Worm (Caenorhabditis elegans) whole organism, young adult: Measurements from ENCODE around the gene toc-1.

Experiments
- B0035.1 ChIP-seq: sonication (generic microtip); optimal IDR thresholded peaks from 2 replicates; lab custom pipeline; 2016; ENCODE audit warnings: missing genetic modification characterization, mild to moderate bottlenecking, missing compliant biosample characterization, missing genotype, missing genetic modification reagents
- B0336.3 ChIP-seq: fragments of 200-800 bp; sonication (Bioruptor generic); IDR thresholded peaks from 2 replicates; pipeline ENCODE4 v1.3.6; 2022; ENCODE audit warnings: missing genetic modification characterization, missing compliant biosample characterization
- C17E4.6 ChIP-seq: fragments of 200-800 bp; sonication (Bioruptor generic); IDR thresholded peaks from 2 replicates; pipeline ENCODE4 v1.3.6; 2022; ENCODE audit warnings: missing genetic modification reagents, missing genetic modification characterization, missing compliant biosample characterization
- D2030.7 ChIP-seq: fragments of 200-800 bp; sonication (Bioruptor generic); IDR thresholded peaks from 2 replicates; pipeline ENCODE4 v1.3.6; 2022; ENCODE audit warnings: missing genetic modification reagents, missing genetic modification characterization, missing compliant biosample characterization
- F10E7.11 ChIP-seq: sonication (generic microtip); optimal IDR thresholded peaks from 2 replicates; lab custom pipeline; 2017; ENCODE audit warnings: mild to moderate bottlenecking, missing genetic modification characterization, moderate library complexity, missing compliant biosample characterization
- F33H1.4 ChIP-seq: fragments of 200-800 bp; sonication (Bioruptor generic); IDR thresholded peaks from 2 replicates; pipeline ENCODE4 v1.3.6; 2022; ENCODE audit warnings: missing genetic modification reagents, missing genetic modification characterization, missing compliant biosample characterization
- F37B4.10 ChIP-seq: fragments of 200-800 bp; sonication (Bioruptor generic); IDR thresholded peaks from 2 replicates; pipeline ENCODE4 v1.3.6; 2022; ENCODE audit warnings: missing genetic modification characterization, missing compliant biosample characterization
- F39B2.1 ChIP-seq: fragments of 200-800 bp; sonication (Bioruptor generic); IDR thresholded peaks from 2 replicates; pipeline ENCODE4 v1.3.6; 2022; ENCODE audit warnings: missing genetic modification reagents, missing genetic modification characterization, missing compliant biosample characterization
- F55B11.4 ChIP-seq: sonication (generic microtip); optimal IDR thresholded peaks from 2 replicates; lab custom pipeline; 2016; ENCODE audit warnings: missing compliant biosample characterization, missing genetic modification characterization, borderline replicate concordance; ENCODE audit not compliant: insufficient read depth
- K11D2.4 ChIP-seq: fragments of 200-800 bp; sonication (Bioruptor generic); IDR thresholded peaks from 2 replicates; pipeline ENCODE4 v1.3.6; 2022; ENCODE audit warnings: missing genetic modification reagents, missing genetic modification characterization, missing compliant biosample characterization
- Y53G8AR.9 ChIP-seq: fragments of 200-800 bp; sonication (Bioruptor generic); conservative IDR thresholded peaks from 2 replicates; pipeline ENCODE4 v1.3.6; 2022; ENCODE audit warnings: missing genetic modification reagents, missing genetic modification characterization, missing compliant biosample characterization
- Y67H2A.10 ChIP-seq: fragments of 200-800 bp; sonication (Bioruptor generic); conservative IDR thresholded peaks from 2 replicates; pipeline ENCODE4 v1.3.6; 2022; ENCODE audit warnings: missing genetic modification reagents, missing genetic modification characterization, missing compliant biosample characterization
- Y79H2A.3 ChIP-seq: fragments of 200-800 bp; sonication (Bioruptor generic); conservative IDR thresholded peaks from 2 replicates; pipeline ENCODE4 v1.3.6; 2022; ENCODE audit warnings: missing genetic modification reagents, missing genetic modification characterization, missing compliant biosample characterization
- ZK185.1 ChIP-seq: sonication (generic microtip); optimal IDR thresholded peaks from 2 replicates; lab custom pipeline; 2016; ENCODE audit warnings: mild to moderate bottlenecking, missing genetic modification characterization, missing compliant biosample characterization; ENCODE audit not compliant: poor library complexity, severe bottlenecking
- akir-1 ChIP-seq: fragments of 200-800 bp; sonication (Bioruptor generic); optimal IDR thresholded peaks from 2 replicates; lab custom pipeline; 2018; ENCODE audit warnings: mild to moderate bottlenecking, missing genetic modification characterization, moderate library complexity, missing compliant biosample characterization
- aptf-2 ChIP-seq: fragments of 200-800 bp; sonication (Bioruptor generic); conservative IDR thresholded peaks from 2 replicates; pipeline ENCODE4 v1.3.6; 2022; ENCODE audit warnings: missing genetic modification reagents, missing genetic modification characterization, missing compliant biosample characterization
- attf-6 ChIP-seq: fragments of 200-800 bp; sonication (Bioruptor generic); IDR thresholded peaks from 2 replicates; pipeline ENCODE4 v1.3.6; 2022; ENCODE audit warnings: missing genetic modification reagents, missing genetic modification characterization, missing compliant biosample characterization
- bed-1 ChIP-seq: fragments of 200-800 bp; sonication (Bioruptor generic); IDR thresholded peaks from 2 replicates; pipeline ENCODE4 v1.3.6; 2022; ENCODE audit warnings: missing genetic modification reagents, missing genetic modification characterization, missing compliant biosample characterization
- ccch-3 ChIP-seq: fragments of 200-800 bp; sonication (Bioruptor generic); optimal IDR thresholded peaks from 2 replicates; lab custom pipeline; 2018; ENCODE audit warnings: mild to moderate bottlenecking, missing genetic modification characterization, missing compliant biosample characterization
- ceh-79 ChIP-seq: sonication (generic microtip); optimal IDR thresholded peaks from 2 replicates; lab custom pipeline; 2017; ENCODE audit warnings: mild to moderate bottlenecking, missing genetic modification characterization, missing compliant biosample characterization
- ceh-91 ChIP-seq: fragments of 200-800 bp; sonication (Bioruptor generic); IDR thresholded peaks from 2 replicates; pipeline ENCODE4 v1.3.6; 2022; ENCODE audit warnings: missing genetic modification reagents, missing genetic modification characterization, missing compliant biosample characterization
- chd-7 ChIP-seq: sonication (generic microtip); optimal IDR thresholded peaks from 2 replicates; lab custom pipeline; 2016; ENCODE audit warnings: mild to moderate bottlenecking, missing genetic modification characterization, moderate library complexity, missing compliant biosample characterization
- efl-1 ChIP-seq: fragments of 150-350 bp; optimal IDR thresholded peaks from 2 replicates; lab custom pipeline; 2014; ENCODE audit warnings: missing biosample characterization, missing genetic modification reagents, missing genetic modification characterization
- ekl-4 ChIP-seq: fragments of 200-800 bp; sonication (Bioruptor generic); IDR thresholded peaks from 2 replicates; pipeline ENCODE4 v1.3.6; 2022; ENCODE audit warnings: missing genetic modification reagents, missing genetic modification characterization, missing compliant biosample characterization
- gei-17 ChIP-seq: fragments of 200-800 bp; sonication (Bioruptor generic); optimal IDR thresholded peaks from 2 replicates; lab custom pipeline; 2018; ENCODE audit warnings: mild to moderate bottlenecking, missing genetic modification characterization, missing compliant biosample characterization
- him-1 ChIP-seq: sonication (generic microtip); optimal IDR thresholded peaks from 2 replicates; lab custom pipeline; 2016; ENCODE audit warnings: missing genotype, missing genetic modification reagents, missing genetic modification characterization, missing compliant biosample characterization
- hlh-26 ChIP-seq: fragments of 200-800 bp; sonication (Bioruptor generic); conservative IDR thresholded peaks from 2 replicates; pipeline ENCODE4 v1.3.6; 2022; ENCODE audit warnings: missing genetic modification reagents, missing genetic modification characterization, missing compliant biosample characterization
- hmg-1.2 ChIP-seq: fragments of 200-800 bp; sonication (Bioruptor generic); IDR thresholded peaks from 2 replicates; pipeline ENCODE4 v1.3.6; 2022; ENCODE audit warnings: missing genetic modification reagents, missing genetic modification characterization, missing compliant biosample characterization
- hrde-1 ChIP-seq: sonication (generic microtip); optimal IDR thresholded peaks from 2 replicates; lab custom pipeline; 2016; ENCODE audit warnings: missing genetic modification characterization, mild to moderate bottlenecking, missing compliant biosample characterization, moderate library complexity, missing genotype, missing genetic modification reagents, borderline replicate concordance
- hsf-1 ChIP-seq: fragments of 200-800 bp; sonication (Bioruptor generic); IDR thresholded peaks from 2 replicates; pipeline ENCODE4 v1.3.6; 2022; ENCODE audit warnings: missing genetic modification reagents, missing genetic modification characterization, missing compliant biosample characterization
- lag-1 ChIP-seq: fragments of 200-800 bp; sonication (Bioruptor generic); IDR thresholded peaks from 2 replicates; pipeline ENCODE4 v1.3.6; 2022; ENCODE audit warnings: missing genetic modification reagents, missing genetic modification characterization, missing compliant biosample characterization
- lin-40 ChIP-seq: sonication (generic microtip); optimal IDR thresholded peaks from 2 replicates; lab custom pipeline; 2016; ENCODE audit warnings: missing genetic modification characterization, mild to moderate bottlenecking, missing compliant biosample characterization, missing genotype, missing genetic modification reagents
- lir-1 ChIP-seq: fragments of 200-800 bp; sonication (Bioruptor generic); conservative IDR thresholded peaks from 2 replicates; pipeline ENCODE4 v1.3.6; 2022; ENCODE audit warnings: missing genetic modification reagents, missing genetic modification characterization, missing compliant biosample characterization
- mcd-1 ChIP-seq: fragments of 200-800 bp; sonication (Bioruptor generic); IDR thresholded peaks from 2 replicates; pipeline ENCODE4 v1.3.6; 2022; ENCODE audit warnings: missing genetic modification reagents, missing genetic modification characterization, missing compliant biosample characterization
- mxl-1 ChIP-seq: sonication (generic microtip); optimal IDR thresholded peaks from 2 replicates; lab custom pipeline; 2016; ENCODE audit warnings: missing genetic modification characterization, missing compliant biosample characterization
- nhr-120 ChIP-seq: fragments of 200-800 bp; sonication (Bioruptor generic); IDR thresholded peaks from 2 replicates; pipeline ENCODE4 v1.3.6; 2022; ENCODE audit warnings: missing genetic modification characterization, missing compliant biosample characterization
- nhr-27 ChIP-seq: fragments of 200-800 bp; sonication (Bioruptor generic); optimal IDR thresholded peaks from 2 replicates; lab custom pipeline; 2018; ENCODE audit warnings: mild to moderate bottlenecking, missing genetic modification characterization, moderate library complexity, missing compliant biosample characterization
- nhr-80 ChIP-seq: sonication (generic microtip); optimal IDR thresholded peaks from 2 replicates; lab custom pipeline; 2016; ENCODE audit warnings: missing genetic modification characterization, missing compliant biosample characterization
- nhr-90 ChIP-seq: sonication (generic microtip); optimal IDR thresholded peaks from 2 replicates; lab custom pipeline; 2016; ENCODE audit warnings: missing genotype, mild to moderate bottlenecking, missing genetic modification characterization, missing compliant biosample characterization
- sea-2 ChIP-seq: fragments of 200-800 bp; sonication (Bioruptor generic); IDR thresholded peaks from 2 replicates; pipeline ENCODE4 v1.3.6; 2022; ENCODE audit warnings: missing genetic modification characterization, missing compliant biosample characterization
- snpc-1.3 ChIP-seq: sonication (generic microtip); optimal IDR thresholded peaks from 2 replicates; lab custom pipeline; 2017; ENCODE audit warnings: missing genetic modification characterization, mild to moderate bottlenecking, missing compliant biosample characterization, antibody characterized with exemption, moderate library complexity, missing genotype, missing genetic modification reagents; ENCODE audit not compliant: insufficient read depth
- somi-1 ChIP-seq: fragments of 200-800 bp; sonication (Bioruptor generic); optimal IDR thresholded peaks from 2 replicates; lab custom pipeline; 2018; ENCODE audit warnings: mild to moderate bottlenecking, missing genetic modification characterization, missing compliant biosample characterization
- sptf-2 ChIP-seq: fragments of 200-800 bp; sonication (Bioruptor generic); optimal IDR thresholded peaks from 2 replicates; lab custom pipeline; 2018; ENCODE audit warnings: mild to moderate bottlenecking, missing genetic modification characterization, missing compliant biosample characterization
- unc-130 ChIP-seq: sonication (generic microtip); optimal IDR thresholded peaks from 2 replicates; lab custom pipeline; 2016; ENCODE audit warnings: missing genetic modification reagents, missing genetic modification characterization, missing compliant biosample characterization
- ztf-25 ChIP-seq: fragments of 200-800 bp; sonication (Bioruptor generic); IDR thresholded peaks from 2 replicates; pipeline ENCODE4 v1.3.6; 2022; ENCODE audit warnings: missing genetic modification reagents, missing genetic modification characterization, missing compliant biosample characterization
- ztf-26 ChIP-seq: sonication (generic microtip); optimal IDR thresholded peaks from 2 replicates; lab custom pipeline; 2017; ENCODE audit warnings: missing genetic modification characterization, missing compliant biosample characterization
- ztf-28 ChIP-seq: fragments of 200-800 bp; sonication (Bioruptor generic); IDR thresholded peaks from 2 replicates; pipeline ENCODE4 v1.3.6; 2022; ENCODE audit warnings: missing genetic modification reagents, missing genetic modification characterization, missing compliant biosample characterization
- ztf-3 ChIP-seq: fragments of 200-800 bp; sonication (Bioruptor generic); optimal IDR thresholded peaks from 2 replicates; lab custom pipeline; 2018; ENCODE audit warnings: mild to moderate bottlenecking, missing genetic modification characterization, missing compliant biosample characterization
- ztf-6 ChIP-seq: fragments of 200-800 bp; sonication (Bioruptor generic); IDR thresholded peaks from 2 replicates; pipeline ENCODE4 v1.3.6; 2022; ENCODE audit warnings: missing genetic modification reagents, missing genetic modification characterization, missing compliant biosample characterization

Gene toc-1

DNA sequence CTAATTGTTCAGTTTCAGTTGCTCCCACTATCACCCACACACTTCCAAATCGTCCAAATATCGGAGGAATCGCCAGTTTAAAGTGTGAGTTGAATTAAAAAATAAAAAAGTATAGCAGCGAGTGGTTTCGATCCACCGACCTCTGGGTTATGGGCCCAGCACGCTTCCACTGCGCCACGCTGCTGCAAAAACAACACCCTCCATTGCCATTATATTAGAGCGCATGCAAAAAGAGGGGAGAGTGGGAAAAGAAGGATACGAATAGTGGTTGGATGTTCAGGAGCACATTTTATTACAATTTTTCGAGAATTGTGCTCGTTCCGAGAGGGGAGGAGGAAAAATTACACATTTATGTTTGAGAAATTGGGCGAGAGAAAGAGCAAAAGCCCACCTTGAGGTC is 19.8 kb downstream of the toc-1 start (continued):
- TF ChIP-seq ceh-91 (GFP tag; lab: Robert Waterston, UW) = 0 out of 2 replicates have a peak, but pooled peaks have one; percentile 18
- no peak for TF ChIP-seq nhr-27 (tag; lab: Kevin White, UChicago)
- TF ChIP-seq efl-1 (GFP tag; lab: Kevin White, UChicago) = no peak
- peak; percentile 47 for TF ChIP-seq unc-130
- peak; percentile 87; the same call in 1 of the 2 replicates for TF ChIP-seq bed-1
- peak; percentile 38 for TF ChIP-seq lin-40 (tag; lab: Kevin White, UChicago)
- TF ChIP-seq snpc-1.3 (tag; lab: Kevin White, UChicago) = peak; percentile 80
- TF ChIP-seq C17E4.6 = no peak
- TF ChIP-seq hrde-1 = no peak
- TF ChIP-seq sptf-2 (GFP tag; lab: Kevin White, UChicago) = peak; percentile 34
- TF ChIP-seq F37B4.10 (GFP tag; lab: Robert Waterston, UW) = no peak
- TF ChIP-seq gei-17 (GFP tag; lab: Kevin White, UChicago) = no peak
- no peak; the same call in 1 of the 2 replicates for TF ChIP-seq mcd-1 (GFP tag; lab: Robert Waterston, UW)
- peak; percentile 64 for TF ChIP-seq chd-7
- peak; percentile 70; the same call in 1 of the 2 replicates for TF ChIP-seq D2030.7 (GFP tag; lab: Robert Waterston, UW)
- TF ChIP-seq Y79H2A.3 (GFP tag; lab: Robert Waterston, UW) = no peak
- TF ChIP-seq F10E7.11 (tag; lab: Kevin White, UChicago) = peak; percentile 57
- no peak for TF ChIP-seq ztf-3 (GFP tag; lab: Kevin White, UChicago)
- TF ChIP-seq hlh-26 (GFP tag; lab: Robert Waterston, UW) = no peak
- TF ChIP-seq hmg-1.2 (GFP tag; lab: Robert Waterston, UW) = peak; percentile 76
- TF ChIP-seq ztf-28 (GFP tag; lab: Robert Waterston, UW) = 0 out of 2 replicates have a peak, but pooled peaks have one; percentile 41
- no peak for TF ChIP-seq ztf-6 (GFP tag; lab: Robert Waterston, UW)
- TF ChIP-seq sea-2 (GFP tag; lab: Robert Waterston, UW) = no peak
- TF ChIP-seq B0336.3 (GFP tag; lab: Robert Waterston, UW) = no peak
- peak; percentile 71; the same call in 1 of the 2 replicates for TF ChIP-seq Y53G8AR.9
- peak; percentile 57 for TF ChIP-seq F33H1.4 (GFP tag; lab: Robert Waterston, UW)
- no peak for TF ChIP-seq F55B11.4 (tag; lab: Kevin White, UChicago)
- no peak for TF ChIP-seq lag-1 (GFP tag; lab: Robert Waterston, UW)
- no peak for TF ChIP-seq K11D2.4
- TF ChIP-seq nhr-120 (GFP tag; lab: Robert Waterston, UW) = no peak
- TF ChIP-seq B0035.1 (tag; lab: Kevin White, UChicago) = peak; percentile 45
- TF ChIP-seq somi-1 (GFP tag; lab: Kevin White, UChicago) = peak; percentile 80
- peak; percentile 72 for TF ChIP-seq ceh-79 (tag; lab: Kevin White, UChicago)
- no peak for TF ChIP-seq nhr-90 (tag; lab: Kevin White, UChicago)
- TF ChIP-seq nhr-80 = no peak
- no peak for TF ChIP-seq attf-6 (GFP tag; lab: Robert Waterston, UW)
- TF ChIP-seq ekl-4 (GFP tag; lab: Robert Waterston, UW) = no peak
- TF ChIP-seq ztf-25 (GFP tag; lab: Robert Waterston, UW) = peak; percentile 96
- TF ChIP-seq aptf-2 (GFP tag; lab: Robert Waterston, UW) = no peak
- no peak for TF ChIP-seq Y67H2A.10 (GFP tag; lab: Robert Waterston, UW)
- no peak for TF ChIP-seq ccch-3 (GFP tag; lab: Kevin White, UChicago)
- TF ChIP-seq lir-1 = peak; percentile 50; the same call in 1 of the 2 replicates
- peak; percentile 81 for TF ChIP-seq mxl-1 (tag; lab: Kevin White, UChicago)
- no peak for TF ChIP-seq hsf-1 (GFP tag; lab: Robert Waterston, UW)
- peak; percentile 70 for TF ChIP-seq him-1 (tag; lab: Kevin White, UChicago)
- TF ChIP-seq F39B2.1 = no peak
- TF ChIP-seq ZK185.1 = peak; percentile 44
- TF ChIP-seq ztf-26 (tag; lab: Kevin White, UChicago) = peak; percentile 49
- no peak for TF ChIP-seq akir-1
